Fruit fly (Drosophila melanogaster) whole organism, embryonic: ENCODE results near the gene CG11975.

ENCODE experiments used
- B-H1 ChIP-seq: fragments of 200-800 bp; sonication (Bioruptor generic); IDR thresholded peaks from 3 replicates; pipeline ENCODE4 v1.3.6; 2022; ENCODE audit warnings: missing biosample characterization, missing genetic modification characterization
- CG1024 ChIP-seq: fragments of 200-800 bp; sonication (Bioruptor generic); IDR thresholded peaks from 2 replicates; pipeline ENCODE4 v1.3.6; 2022; ENCODE audit warnings: missing biosample characterization, missing genetic modification characterization
- CG10267 ChIP-seq: fragments of 200-800 bp; sonication (Bioruptor generic); optimal IDR thresholded peaks from 2 replicates; lab custom pipeline; 2018; ENCODE audit warnings: missing biosample characterization, mild to moderate bottlenecking, missing genetic modification characterization, moderate library complexity
- CG10321 ChIP-seq: fragments of 200-800 bp; sonication (Bioruptor generic); IDR thresholded peaks from 2 replicates; pipeline ENCODE4 v1.3.6; 2022; ENCODE audit warnings: missing biosample characterization, missing genetic modification characterization
- CG10654 ChIP-seq: fragments of 200-800 bp; sonication (Bioruptor generic); optimal IDR thresholded peaks from 2 replicates; lab custom pipeline; 2016; ENCODE audit warnings: missing biosample characterization, missing genetic modification characterization
- CG11085 ChIP-seq: fragments of 200-800 bp; sonication (Bioruptor generic); IDR thresholded peaks from 2 replicates; pipeline ENCODE4 v1.3.6; 2022; ENCODE audit warnings: missing biosample characterization, missing genetic modification characterization
- CG12104 ChIP-seq: fragments of 200-800 bp; sonication (Bioruptor generic); optimal IDR thresholded peaks from 3 replicates; lab custom pipeline; 2016; ENCODE audit warnings: missing biosample characterization, missing genetic modification characterization
- CG1233 ChIP-seq: fragments of 200-800 bp; sonication (Bioruptor generic); optimal IDR thresholded peaks from 4 replicates; lab custom pipeline; 2018; ENCODE audit warnings: missing biosample characterization, mild to moderate bottlenecking, missing genetic modification characterization
- CG12744 ChIP-seq: fragments of 200-800 bp; sonication (Bioruptor generic); optimal IDR thresholded peaks from 2 replicates; lab custom pipeline; 2016; ENCODE audit warnings: missing biosample characterization, missing genetic modification characterization
- CG15479 ChIP-seq: fragments of 200-800 bp; sonication (Bioruptor generic); optimal IDR thresholded peaks from 3 replicates; lab custom pipeline; 2019; ENCODE audit warnings: missing biosample characterization, mild to moderate bottlenecking, missing genetic modification characterization, moderate library complexity
- CG15696 ChIP-seq: fragments of 200-800 bp; sonication (Bioruptor generic); optimal IDR thresholded peaks from 2 replicates; lab custom pipeline; 2019; ENCODE audit warnings: missing biosample characterization, mild to moderate bottlenecking, missing genetic modification characterization, moderate library complexity
- CG1602 ChIP-seq: fragments of 200-800 bp; sonication (Bioruptor generic); optimal IDR thresholded peaks from 3 replicates; lab custom pipeline; 2016; ENCODE audit warnings: missing biosample characterization, missing genetic modification characterization
- CG1603 ChIP-seq: fragments of 200-800 bp; sonication (Bioruptor generic); optimal IDR thresholded peaks from 2 replicates; lab custom pipeline; 2019; ENCODE audit warnings: missing biosample characterization, mild to moderate bottlenecking, missing genetic modification characterization, moderate library complexity
- CG17829 ChIP-seq: fragments of 200-800 bp; optimal IDR thresholded peaks from 2 replicates; lab custom pipeline; 2019; ENCODE audit warnings: missing biosample characterization, mild to moderate bottlenecking, missing genetic modification characterization, moderate library complexity
- CG30020 ChIP-seq: fragments of 200-800 bp; optimal IDR thresholded peaks from 2 replicates; lab custom pipeline; 2019; ENCODE audit warnings: missing biosample characterization, mild to moderate bottlenecking, missing genetic modification characterization, moderate library complexity
- CG31365 ChIP-seq: fragments of 200-800 bp; sonication (Bioruptor generic); optimal IDR thresholded peaks from 2 replicates; lab custom pipeline; 2018; ENCODE audit warnings: missing biosample characterization, mild to moderate bottlenecking, missing genetic modification characterization
- CG31441 ChIP-seq: fragments of 200-800 bp; sonication (Bioruptor generic); IDR thresholded peaks from 2 replicates; pipeline ENCODE4 v1.3.6; 2022; ENCODE audit warnings: missing biosample characterization, missing genetic modification characterization
- CG32772 ChIP-seq: fragments of 200-800 bp; sonication (Bioruptor generic); IDR thresholded peaks from 2 replicates; pipeline ENCODE4 v1.3.6; 2022; ENCODE audit warnings: missing biosample characterization, missing genetic modification characterization
- CG3726 ChIP-seq: fragments of 200-800 bp; sonication (Bioruptor generic); IDR thresholded peaks from 3 replicates; pipeline ENCODE4, ENCODE4 v1.3.6; 2022; ENCODE audit warnings: missing biosample characterization, missing genetic modification characterization
- CG4424 ChIP-seq: fragments of 200-800 bp; sonication (Bioruptor generic); optimal IDR thresholded peaks from 3 replicates; lab custom pipeline; 2016; ENCODE audit warnings: missing biosample characterization, missing genetic modification characterization
- CG4730 ChIP-seq: fragments of 200-800 bp; sonication (Bioruptor generic); IDR thresholded peaks from 2 replicates; pipeline ENCODE4 v1.3.6; 2022; ENCODE audit warnings: missing biosample characterization, missing genetic modification characterization
- CG6689 ChIP-seq: fragments of 200-800 bp; sonication (Bioruptor generic); IDR thresholded peaks from 2 replicates; pipeline ENCODE4 v1.3.6; 2022; ENCODE audit warnings: missing biosample characterization, missing genetic modification characterization
- CG6813 ChIP-seq: fragments of 200-800 bp; sonication (Bioruptor generic); optimal IDR thresholded peaks from 2 replicates; lab custom pipeline; 2017; ENCODE audit warnings: missing biosample characterization, missing genetic modification characterization, mild to moderate bottlenecking, moderate library complexity, missing genetic modification reagents
- CG7928 ChIP-seq: fragments of 200-800 bp; sonication (Bioruptor generic); optimal IDR thresholded peaks from 2 replicates; lab custom pipeline; 2017; ENCODE audit warnings: missing biosample characterization, mild to moderate bottlenecking, missing genetic modification characterization
- CG8089 ChIP-seq: fragments of 200-800 bp; sonication (Bioruptor generic); optimal IDR thresholded peaks from 3 replicates; lab custom pipeline; 2016; ENCODE audit warnings: missing biosample characterization, missing genetic modification characterization
- CG8359 ChIP-seq: fragments of 200-800 bp; sonication (Bioruptor generic); optimal IDR thresholded peaks from 2 replicates; lab custom pipeline; 2017; ENCODE audit warnings: missing biosample characterization, mild to moderate bottlenecking, missing genetic modification characterization, borderline replicate concordance
- CG8924 ChIP-seq: fragments of 200-800 bp; optimal IDR thresholded peaks from 3 replicates; lab custom pipeline; 2019; ENCODE audit warnings: missing biosample characterization, mild to moderate bottlenecking, missing genetic modification characterization, moderate library complexity
- CG9876 ChIP-seq: fragments of 200-800 bp; sonication (Bioruptor generic); optimal IDR thresholded peaks from 2 replicates; lab custom pipeline; 2016; ENCODE audit warnings: missing biosample characterization, missing genetic modification characterization
- Dfd ChIP-seq, 2 experiments: fragments of >200 bp; optimal IDR thresholded peaks; 2 replicates each; lab custom pipeline; 2017; ENCODE audit warnings: missing biosample characterization in 2 of 2, missing genetic modification characterization in 2 of 2
- Gug ChIP-seq: fragments of 200-800 bp; sonication (Bioruptor generic); IDR thresholded peaks from 4 replicates; pipeline ENCODE4 v1.3.6; 2022; ENCODE audit warnings: missing biosample characterization, missing genetic modification characterization
- Hmx ChIP-seq: fragments of 200-800 bp; sonication (Bioruptor generic); optimal IDR thresholded peaks from 2 replicates; lab custom pipeline; 2016; ENCODE audit warnings: missing biosample characterization, missing genetic modification characterization
- Poxn ChIP-seq: fragments of 200-800 bp; sonication (Bioruptor generic); IDR thresholded peaks from 2 replicates; pipeline ENCODE4 v1.3.6; 2022; ENCODE audit warnings: missing biosample characterization, missing genetic modification characterization
- Rfx ChIP-seq: fragments of 200-800 bp; sonication (Bioruptor generic); IDR thresholded peaks from 2 replicates; pipeline ENCODE4 v1.3.6; 2022; ENCODE audit warnings: missing biosample characterization, missing genetic modification characterization
- Sry-β ChIP-seq: fragments of 200-800 bp; sonication (Bioruptor generic); optimal IDR thresholded peaks from 2 replicates; lab custom pipeline; 2018; ENCODE audit warnings: missing biosample characterization, mild to moderate bottlenecking, missing genetic modification characterization, moderate library complexity
- YL-1 ChIP-seq: fragments of 200-800 bp; sonication (Bioruptor generic); optimal IDR thresholded peaks from 3 replicates; lab custom pipeline; 2017; ENCODE audit warnings: missing biosample characterization, mild to moderate bottlenecking, missing genetic modification characterization
- ara ChIP-seq: fragments of 200-800 bp; sonication (Bioruptor generic); IDR thresholded peaks from 2 replicates; pipeline ENCODE4 v1.3.6; 2022; ENCODE audit warnings: missing biosample characterization, missing genetic modification characterization
- bcd ChIP-seq: fragments of 200-800 bp; sonication (Bioruptor generic); optimal IDR thresholded peaks from 2 replicates; lab custom pipeline; 2017; ENCODE audit warnings: missing biosample characterization, mild to moderate bottlenecking, missing genetic modification characterization
- btn ChIP-seq: fragments of 200-800 bp; sonication (Bioruptor generic); optimal IDR thresholded peaks from 2 replicates; lab custom pipeline; 2016; ENCODE audit warnings: missing biosample characterization, missing genetic modification characterization
- dati ChIP-seq: fragments of 200-800 bp; sonication (Bioruptor generic); IDR thresholded peaks from 2 replicates; pipeline ENCODE4 v1.3.6; 2022; ENCODE audit warnings: missing biosample characterization, missing genetic modification characterization
- disco-r ChIP-seq: fragments of 200-800 bp; sonication (Bioruptor generic); optimal IDR thresholded peaks from 2 replicates; lab custom pipeline; 2016; ENCODE audit warnings: missing biosample characterization, missing genetic modification characterization
- grn ChIP-seq: fragments of 200-800 bp; sonication (Bioruptor generic); optimal IDR thresholded peaks from 3 replicates; lab custom pipeline; 2017; ENCODE audit warnings: missing biosample characterization, missing genetic modification characterization
- jumu ChIP-seq: fragments of 200-800 bp; sonication (Bioruptor generic); optimal IDR thresholded peaks from 3 replicates; lab custom pipeline; 2016; ENCODE audit warnings: missing biosample characterization, missing genetic modification characterization
- ken ChIP-seq: fragments of 200-800 bp; sonication (Bioruptor generic); IDR thresholded peaks from 3 replicates; pipeline ENCODE4 v1.3.6; 2022; ENCODE audit warnings: missing biosample characterization, missing genetic modification characterization
- kni ChIP-seq: fragments of 200-800 bp; sonication (Bioruptor generic); optimal IDR thresholded peaks from 3 replicates; lab custom pipeline; 2017; ENCODE audit warnings: mild to moderate bottlenecking, missing biosample characterization, missing genetic modification reagents, missing genetic modification characterization
- knrl ChIP-seq: fragments of 200-800 bp; sonication (Bioruptor generic); IDR thresholded peaks from 3 replicates; pipeline ENCODE4 v1.3.6; 2022; ENCODE audit warnings: missing biosample characterization, missing genetic modification characterization; ENCODE audit not compliant: partially characterized antibody
- lbe ChIP-seq: fragments of 200-800 bp; sonication (Bioruptor generic); optimal IDR thresholded peaks from 2 replicates; lab custom pipeline; 2016; ENCODE audit warnings: missing biosample characterization, mild to moderate bottlenecking, missing genetic modification characterization
- org-1 ChIP-seq: fragments of 200-800 bp; sonication (Bioruptor generic); optimal IDR thresholded peaks from 2 replicates; lab custom pipeline; 2017; ENCODE audit warnings: missing biosample characterization, missing genetic modification characterization
- ranshi ChIP-seq: fragments of 200-800 bp; sonication (Bioruptor generic); IDR thresholded peaks from 2 replicates; pipeline ENCODE4 v1.3.6; 2022; ENCODE audit warnings: missing biosample characterization, missing genetic modification characterization
- sens ChIP-seq: fragments of 200-800 bp; sonication (Bioruptor generic); peaks from one replicate; lab custom pipeline; 2016; ENCODE audit warnings: missing biosample characterization, missing genetic modification characterization
- unpg ChIP-seq: fragments of 200-800 bp; sonication (Bioruptor generic); optimal IDR thresholded peaks from 3 replicates; lab custom pipeline; 2018; ENCODE audit warnings: missing biosample characterization, mild to moderate bottlenecking, missing genetic modification characterization, moderate library complexity
- wor ChIP-seq: fragments of 200-800 bp; sonication (Bioruptor generic); IDR thresholded peaks from 2 replicates; pipeline ENCODE4 v1.3.6; 2022; ENCODE audit warnings: missing biosample characterization, missing genetic modification characterization
- yki ChIP-seq: fragments of >200 bp; optimal IDR thresholded peaks from 3 replicates; lab custom pipeline; 2018
- z ChIP-seq: fragments of 200-800 bp; sonication (Bioruptor generic); IDR thresholded peaks from 3 replicates; pipeline ENCODE4 v1.3.6; 2022; ENCODE audit warnings: missing biosample characterization, missing genetic modification characterization

CG11975 gene

DNA sequence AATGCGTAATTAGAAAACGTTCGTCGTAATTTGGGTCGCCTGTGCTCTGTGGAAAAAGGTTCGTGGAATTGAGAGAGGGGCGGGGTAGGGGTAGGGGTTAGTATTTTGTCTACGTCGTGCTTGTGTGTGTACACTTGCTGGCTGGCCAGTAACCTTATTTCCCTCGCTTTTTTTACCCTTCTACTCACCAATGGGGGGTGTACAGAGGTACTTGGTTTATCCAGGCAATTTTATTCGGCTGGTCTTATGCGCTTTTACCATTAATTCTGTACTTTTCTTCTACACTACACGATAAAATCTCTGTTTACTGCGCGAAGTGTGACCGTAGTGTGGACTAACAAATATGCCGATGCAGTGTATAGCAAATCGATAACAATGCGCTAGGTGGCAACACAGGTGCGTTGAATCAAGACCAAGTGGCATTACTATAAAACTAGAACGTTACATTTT is 26.7 kb downstream of the CG11975 start, which contains the start of gene tgo (continued):
- TF ChIP-seq CG6813 (GFP tag; lab: Kevin White, UChicago) (no peak), Hmx (GFP tag; lab: Kevin White, UChicago) (no peak), CG31365 (tag; lab: Kevin White, UChicago) (no peak), grn (GFP tag; lab: Kevin White, UChicago) (peak; percentile 99), yki (lab: Kevin White, UChicago) (no peak), btn (no peak), CG7928 (GFP tag; lab: Kevin White, UChicago) (no peak), CG1233 (GFP tag; lab: Kevin White, UChicago) (no peak), Gug (no peak), CG8924 (tag; lab: Kevin White, UChicago) (peak; percentile 29), Rfx (GFP tag; lab: Robert Waterston, UW) (peak; percentile 34; the same call in 1 of the 2 replicates), CG32772 (GFP tag; lab: Robert Waterston, UW) (no peak), B-H1 (GFP tag; lab: Robert Waterston, UW) (no peak; the same call in 2 of the 3 replicates), CG4730 (GFP tag; lab: Robert Waterston, UW) (no peak), jumu (GFP tag; lab: Kevin White, UChicago) (no peak), disco-r (no peak), CG6689 (GFP tag; lab: Robert Waterston, UW) (no peak), YL-1 (GFP tag; lab: Kevin White, UChicago) (peak; percentile 96), CG15479 (GFP tag; lab: Kevin White, UChicago) (no peak), knrl (GFP tag; lab: Robert Waterston, UW) (peak; percentile 47; the same call in 1 of the 3 replicates), bcd (GFP tag; lab: Kevin White, UChicago) (no peak), sens (GFP tag; lab: Kevin White, UChicago) (peak; percentile 88), CG4424 (GFP tag; lab: Kevin White, UChicago) (no peak), CG3726 (GFP tag; lab: Robert Waterston, UW) (no peak), CG1603 (tag; lab: Kevin White, UChicago) (peak; percentile 82), Poxn (GFP tag; lab: Robert Waterston, UW) (no peak), lbe (GFP tag; lab: Kevin White, UChicago) (no peak), ken (no peak), CG8359 (no peak), wor (GFP tag; lab: Robert Waterston, UW) (no peak), CG15696 (tag; lab: Kevin White, UChicago) (no peak), kni (GFP tag; lab: Kevin White, UChicago) (peak; percentile 72), CG1024 (GFP tag; lab: Robert Waterston, UW) (no peak), CG10654 (GFP tag; lab: Kevin White, UChicago) (no peak), CG1602 (GFP tag; lab: Kevin White, UChicago) (no peak), CG17829 (peak; percentile 45), Sry-β (GFP tag; lab: Kevin White, UChicago) (no peak), ranshi (no peak), CG12104 (no peak), CG8089 (GFP tag; lab: Kevin White, UChicago) (no peak), org-1 (GFP tag; lab: Kevin White, UChicago) (no peak), CG31441 (GFP tag; lab: Robert Waterston, UW) (no peak), ara (GFP tag; lab: Robert Waterston, UW) (no peak), CG10267 (tag; lab: Kevin White, UChicago) (peak; percentile 61), unpg (GFP tag; lab: Kevin White, UChicago) (no peak), CG30020 (tag; lab: Kevin White, UChicago) (peak; percentile 43), CG12744 (no peak), dati (no peak), CG9876 (GFP tag; lab: Kevin White, UChicago) (no peak), CG10321 (no peak), CG11085 (no peak), z (no peak), Dfd (GFP tag; optimal IDR thresholded peaks at IDR 0.05; lab: Kevin White, UChicago) (no peak)
